Fruit fly (Drosophila melanogaster) whole organism, embryonic: ENCODE results near the gene CG4629.

Experiments
- CG10979 ChIP-seq: fragments of 200-800 bp; sonication (Bioruptor generic); optimal IDR thresholded peaks from 2 replicates; lab custom pipeline; 2018; ENCODE audit warnings: missing biosample characterization, mild to moderate bottlenecking, missing genetic modification characterization, moderate library complexity
- CG18262 ChIP-seq: fragments of 200-800 bp; optimal IDR thresholded peaks from 3 replicates; lab custom pipeline; 2019; ENCODE audit warnings: missing biosample characterization, mild to moderate bottlenecking, missing genetic modification characterization, moderate library complexity
- CG18476 ChIP-seq: fragments of 200-800 bp; sonication (Bioruptor generic); optimal IDR thresholded peaks from 2 replicates; lab custom pipeline; 2016; ENCODE audit warnings: missing biosample characterization, mild to moderate bottlenecking, missing genetic modification characterization
- CG2116 ChIP-seq: fragments of 200-800 bp; sonication (Bioruptor generic); optimal IDR thresholded peaks from 3 replicates; lab custom pipeline; 2018; ENCODE audit warnings: missing biosample characterization, mild to moderate bottlenecking, missing genetic modification characterization
- CG2712 ChIP-seq: fragments of 200-800 bp; optimal IDR thresholded peaks from 3 replicates; lab custom pipeline; 2019; ENCODE audit warnings: missing biosample characterization, mild to moderate bottlenecking, missing genetic modification characterization, moderate library complexity
- CG2875 ChIP-seq: fragments of 200-800 bp; sonication (Bioruptor generic); optimal IDR thresholded peaks from 2 replicates; lab custom pipeline; 2017; ENCODE audit warnings: missing biosample characterization, mild to moderate bottlenecking, missing genetic modification characterization, missing genetic modification reagents
- CG30403 ChIP-seq: fragments of 200-800 bp; sonication (Bioruptor generic); optimal IDR thresholded peaks from 3 replicates; lab custom pipeline; 2016; ENCODE audit warnings: missing biosample characterization, missing genetic modification characterization
- CG3407 ChIP-seq: fragments of 200-800 bp; sonication (Bioruptor generic); optimal IDR thresholded peaks from 2 replicates; lab custom pipeline; 2018; ENCODE audit warnings: missing biosample characterization, mild to moderate bottlenecking, missing genetic modification characterization
- CG34224 ChIP-seq: fragments of 200-800 bp; sonication (Bioruptor generic); IDR thresholded peaks from 3 replicates; pipeline ENCODE4 v1.3.6; 2022; ENCODE audit warnings: missing biosample characterization, missing genetic modification characterization; ENCODE audit not compliant: partially characterized antibody
- CG4328 ChIP-seq: fragments of 200-800 bp; sonication (Bioruptor generic); optimal IDR thresholded peaks from 3 replicates; lab custom pipeline; 2017; ENCODE audit warnings: missing biosample characterization, missing genetic modification reagents, missing genetic modification characterization
- CG4424 ChIP-seq: fragments of 200-800 bp; sonication (Bioruptor generic); optimal IDR thresholded peaks from 3 replicates; lab custom pipeline; 2016; ENCODE audit warnings: missing biosample characterization, missing genetic modification characterization
- CG4820 ChIP-seq: fragments of 200-800 bp; sonication (Bioruptor generic); optimal IDR thresholded peaks from 3 replicates; lab custom pipeline; 2016; ENCODE audit warnings: missing biosample characterization, missing genetic modification characterization
- CG6689 ChIP-seq: fragments of 200-800 bp; sonication (Bioruptor generic); IDR thresholded peaks from 2 replicates; pipeline ENCODE4 v1.3.6; 2022; ENCODE audit warnings: missing biosample characterization, missing genetic modification characterization
- CG7372 ChIP-seq: fragments of 200-800 bp; sonication (Bioruptor generic); IDR thresholded peaks from 2 replicates; pipeline ENCODE4 v1.3.6; 2022; ENCODE audit warnings: missing biosample characterization, missing genetic modification characterization
- CG9817 ChIP-seq: fragments of 200-800 bp; sonication (Bioruptor generic); optimal IDR thresholded peaks from 2 replicates; lab custom pipeline; 2018; ENCODE audit warnings: missing biosample characterization, mild to moderate bottlenecking, missing genetic modification characterization, moderate library complexity
- D ChIP-seq, 2 experiments: fragments of 200-800 bp in 1 of 2; fragments of >200 bp in 1 of 2; sonication (Bioruptor generic) in 1 of 2; optimal IDR thresholded peaks; 2 replicates in 1 of 2; 3 replicates in 1 of 2; lab custom pipeline; 2017; ENCODE audit warnings: mild to moderate bottlenecking in 1 of 2, missing biosample characterization in 1 of 2, missing genetic modification characterization in 1 of 2, missing genetic modification reagents in 1 of 2
- Doc2 ChIP-seq: fragments of 200-800 bp; sonication (Bioruptor generic); IDR thresholded peaks from 2 replicates; pipeline ENCODE4 v1.3.6; 2022; ENCODE audit warnings: missing biosample characterization, missing genetic modification characterization
- E2f1 ChIP-seq: fragments of 200-800 bp; sonication (Bioruptor generic); IDR thresholded peaks from 2 replicates; pipeline ENCODE4 v1.3.6; 2022; ENCODE audit warnings: missing biosample characterization, missing genetic modification characterization
- HLH3B ChIP-seq: fragments of 200-800 bp; sonication (Bioruptor generic); IDR thresholded peaks from 2 replicates; pipeline ENCODE4 v1.3.6; 2022; ENCODE audit warnings: missing biosample characterization, missing genetic modification characterization
- Hr3 ChIP-seq: fragments of 200-800 bp; sonication (Bioruptor generic); optimal IDR thresholded peaks from 3 replicates; lab custom pipeline; 2016; ENCODE audit warnings: missing biosample characterization, missing genetic modification characterization
- NfI ChIP-seq: fragments of 200-800 bp; sonication (Bioruptor generic); optimal IDR thresholded peaks from 3 replicates; lab custom pipeline; 2018; ENCODE audit warnings: missing biosample characterization, mild to moderate bottlenecking, missing genetic modification characterization, moderate library complexity
- Oli ChIP-seq: fragments of 200-800 bp; sonication (Bioruptor generic); optimal IDR thresholded peaks from 2 replicates; lab custom pipeline; 2018; ENCODE audit warnings: missing biosample characterization, mild to moderate bottlenecking, missing genetic modification characterization, moderate library complexity
- Ptx1 ChIP-seq: fragments of 200-800 bp; sonication (Bioruptor generic); IDR thresholded peaks from 2 replicates; pipeline ENCODE4 v1.3.6; 2022; ENCODE audit warnings: missing biosample characterization, missing genetic modification characterization
- Sox102F ChIP-seq: fragments of 200-800 bp; sonication (Bioruptor generic); optimal IDR thresholded peaks from 2 replicates; lab custom pipeline; 2018; ENCODE audit warnings: missing biosample characterization, mild to moderate bottlenecking, missing genetic modification characterization, moderate library complexity
- Xbp1 ChIP-seq: fragments of 200-800 bp; sonication (Bioruptor generic); optimal IDR thresholded peaks from 3 replicates; lab custom pipeline; 2016; ENCODE audit warnings: missing biosample characterization, mild to moderate bottlenecking, missing genetic modification characterization
- abd-A ChIP-seq: fragments of 200-800 bp; sonication (Bioruptor generic); optimal IDR thresholded peaks from 3 replicates; lab custom pipeline; 2019; ENCODE audit warnings: missing biosample characterization, mild to moderate bottlenecking, missing genetic modification characterization, moderate library complexity
- chn ChIP-seq: fragments of 200-800 bp; sonication (Bioruptor generic); optimal IDR thresholded peaks from 2 replicates; lab custom pipeline; 2016; ENCODE audit warnings: missing biosample characterization, missing genetic modification characterization
- ci ChIP-seq: fragments of 200-800 bp; sonication (Bioruptor generic); IDR thresholded peaks from 3 replicates; pipeline ENCODE4 v1.3.6; 2022; ENCODE audit warnings: missing biosample characterization, missing genetic modification characterization
- croc ChIP-seq: fragments of 200-800 bp; sonication (Bioruptor generic); conservative IDR thresholded peaks from 3 replicates; pipeline ENCODE4 v1.3.6; 2022; ENCODE audit warnings: missing biosample characterization, missing genetic modification characterization
- crol ChIP-seq: fragments of 200-800 bp; sonication (Bioruptor generic); IDR thresholded peaks from 2 replicates; pipeline ENCODE4 v1.3.6; 2022; ENCODE audit warnings: missing biosample characterization, missing genetic modification characterization
- dan ChIP-seq: fragments of 200-800 bp; sonication (Bioruptor generic); IDR thresholded peaks from 2 replicates; pipeline ENCODE4 v1.3.6; 2022; ENCODE audit warnings: missing biosample characterization, missing genetic modification characterization
- danr ChIP-seq: fragments of 200-800 bp; sonication (Bioruptor generic); IDR thresholded peaks from 2 replicates; pipeline ENCODE4 v1.3.6; 2022; ENCODE audit warnings: missing biosample characterization, missing genetic modification characterization
- dpn ChIP-seq, 2 experiments: fragments of 200-800 bp; sonication (Bioruptor generic); optimal IDR thresholded peaks; 3 replicates each; lab custom pipeline; 2016; ENCODE audit warnings: missing biosample characterization in 2 of 2, missing genetic modification characterization in 2 of 2
- fd96Cb ChIP-seq: fragments of 200-800 bp; sonication (Bioruptor generic); optimal IDR thresholded peaks from 2 replicates; lab custom pipeline; 2018; ENCODE audit warnings: missing biosample characterization, mild to moderate bottlenecking, missing genetic modification characterization, moderate library complexity
- grau ChIP-seq: fragments of 200-800 bp; optimal IDR thresholded peaks from 3 replicates; lab custom pipeline; 2019; ENCODE audit warnings: missing biosample characterization, mild to moderate bottlenecking, missing genetic modification characterization, moderate library complexity
- ind ChIP-seq: fragments of 200-800 bp; sonication (Bioruptor generic); optimal IDR thresholded peaks from 3 replicates; lab custom pipeline; 2016; ENCODE audit warnings: missing biosample characterization, missing genetic modification characterization
- lmd ChIP-seq: fragments of 200-800 bp; sonication (Bioruptor generic); IDR thresholded peaks from 2 replicates; pipeline ENCODE4 v1.3.6; 2022; ENCODE audit warnings: missing biosample characterization, missing genetic modification characterization
- nmo ChIP-seq: fragments of 200-800 bp; sonication (Bioruptor generic); optimal IDR thresholded peaks from 2 replicates; lab custom pipeline; 2018; ENCODE audit warnings: missing biosample characterization, mild to moderate bottlenecking, missing genetic modification characterization, moderate library complexity
- peb ChIP-seq: fragments of 200-800 bp; sonication (Bioruptor generic); IDR thresholded peaks from 2 replicates; pipeline ENCODE4 v1.3.6; 2022; ENCODE audit warnings: missing biosample characterization, missing genetic modification characterization
- salm ChIP-seq: fragments of 200-800 bp; sonication (Bioruptor generic); optimal IDR thresholded peaks from 2 replicates; lab custom pipeline; 2018; ENCODE audit warnings: missing biosample characterization, mild to moderate bottlenecking, missing genetic modification characterization
- sens-2 ChIP-seq: fragments of 200-800 bp; sonication (Bioruptor generic); IDR thresholded peaks from 2 replicates; pipeline ENCODE4 v1.3.6; 2022; ENCODE audit warnings: missing biosample characterization, missing genetic modification characterization
- sisA ChIP-seq: fragments of 200-800 bp; sonication (Bioruptor generic); IDR thresholded peaks from 2 replicates; pipeline ENCODE4 v1.3.6; 2022; ENCODE audit warnings: missing biosample characterization, missing genetic modification characterization
- tin ChIP-seq: fragments of 200-800 bp; sonication (Bioruptor generic); optimal IDR thresholded peaks from 3 replicates; lab custom pipeline; 2016; ENCODE audit warnings: missing biosample characterization, missing genetic modification characterization
- tio ChIP-seq: fragments of 200-800 bp; sonication (Bioruptor generic); optimal IDR thresholded peaks from 2 replicates; lab custom pipeline; 2017; ENCODE audit warnings: missing biosample characterization, missing genetic modification characterization, inconsistent platforms
- trem ChIP-seq: fragments of 200-800 bp; optimal IDR thresholded peaks from 3 replicates; lab custom pipeline; 2019; ENCODE audit warnings: missing biosample characterization, mild to moderate bottlenecking, missing genetic modification characterization, moderate library complexity
- ttk ChIP-seq: fragments of 200-800 bp; sonication (Bioruptor generic); IDR thresholded peaks from 2 replicates; pipeline ENCODE4 v2.1.2; 2022; ENCODE audit warnings: missing biosample characterization, missing genetic modification characterization
- tup ChIP-seq: fragments of 200-800 bp; sonication (Bioruptor generic); optimal IDR thresholded peaks from 2 replicates; lab custom pipeline; 2016; ENCODE audit warnings: missing biosample characterization, mild to moderate bottlenecking, missing genetic modification characterization, moderate library complexity
- unpg ChIP-seq: fragments of 200-800 bp; sonication (Bioruptor generic); optimal IDR thresholded peaks from 3 replicates; lab custom pipeline; 2018; ENCODE audit warnings: missing biosample characterization, mild to moderate bottlenecking, missing genetic modification characterization, moderate library complexity
- wor ChIP-seq: fragments of 200-800 bp; sonication (Bioruptor generic); IDR thresholded peaks from 2 replicates; pipeline ENCODE4 v1.3.6; 2022; ENCODE audit warnings: missing biosample characterization, missing genetic modification characterization
- zen ChIP-seq: fragments of 200-800 bp; sonication (Bioruptor generic); optimal IDR thresholded peaks from 3 replicates; lab custom pipeline; 2018; ENCODE audit warnings: missing biosample characterization, mild to moderate bottlenecking, missing genetic modification characterization, moderate library complexity

Gene CG4629

dm6 chr2L:1070332-1070731 lies 32.0 kb downstream of the CG4629 start (continued):
- no peak for TF ChIP-seq D (optimal IDR thresholded peaks at IDR 0.05; lab: Kevin White, UChicago)
- peak; percentile 4 for TF ChIP-seq D (GFP tag; optimal IDR thresholded peaks at IDR 0.05; lab: Kevin White, UChicago)
- peak; percentile 26; the same call in 1 of the 2 replicates for TF ChIP-seq Ptx1 (GFP tag; lab: Robert Waterston, UW)
- peak; percentile 9 for TF ChIP-seq trem
- no peak for TF ChIP-seq ttk (GFP tag; lab: Robert Waterston, UW)
- TF ChIP-seq Xbp1 (GFP tag; lab: Kevin White, UChicago) = peak; percentile 28
- TF ChIP-seq dpn (GFP tag; optimal IDR thresholded peaks at IDR 0.05; lab: Kevin White, UChicago) = no peak
- TF ChIP-seq ind (GFP tag; lab: Kevin White, UChicago) = peak; percentile 10
- no peak for TF ChIP-seq CG7372
- no peak for TF ChIP-seq CG4328 (GFP tag; lab: Kevin White, UChicago)
- TF ChIP-seq CG18476 (GFP tag; lab: Kevin White, UChicago) = peak; percentile 13
- no peak for TF ChIP-seq Doc2
- peak; percentile 16 for TF ChIP-seq Oli (tag; lab: Kevin White, UChicago)
- TF ChIP-seq peb (GFP tag; lab: Robert Waterston, UW) = no peak
- TF ChIP-seq E2f1 (GFP tag; lab: Robert Waterston, UW) = no peak
- TF ChIP-seq CG18262 (tag; lab: Kevin White, UChicago) = peak; percentile 53
- no peak for TF ChIP-seq danr (GFP tag; lab: Robert Waterston, UW)
- TF ChIP-seq unpg (GFP tag; lab: Kevin White, UChicago) = peak; percentile 57
- TF ChIP-seq fd96Cb (tag; lab: Kevin White, UChicago) = peak; percentile 22
- 0 out of 2 replicates have a peak, but pooled peaks have one; percentile 28 for TF ChIP-seq wor
- peak; percentile 35 for TF ChIP-seq nmo
- TF ChIP-seq CG4820 (GFP tag; lab: Kevin White, UChicago) = peak; percentile 35
- TF ChIP-seq CG3407 (GFP tag; lab: Kevin White, UChicago) = peak; percentile 18
- peak; percentile 2 for TF ChIP-seq tin
- peak; percentile 41 for TF ChIP-seq Sox102F
- TF ChIP-seq tio = no peak
- peak; percentile 65 for TF ChIP-seq CG10979 (tag; lab: Kevin White, UChicago)
- TF ChIP-seq ci (GFP tag; lab: Robert Waterston, UW) = peak; percentile 72; the same call in 2 of the 3 replicates
- TF ChIP-seq abd-A = no peak
- TF ChIP-seq sisA (GFP tag; lab: Robert Waterston, UW) = peak; percentile 36; the same call in 1 of the 2 replicates
- TF ChIP-seq HLH3B = peak; percentile 38; the same call in 1 of the 2 replicates
- no peak for TF ChIP-seq salm (tag; lab: Kevin White, UChicago)
- peak; percentile 12 for TF ChIP-seq CG4424 (GFP tag; lab: Kevin White, UChicago)
- peak; percentile 20 for TF ChIP-seq grau (tag; lab: Kevin White, UChicago)
- no peak; the same call in 1 of the 3 replicates for TF ChIP-seq croc (GFP tag; lab: Robert Waterston, UW)
- TF ChIP-seq CG2875 (GFP tag; lab: Kevin White, UChicago) = peak; percentile 34
- peak; percentile 12 for TF ChIP-seq chn (GFP tag; lab: Kevin White, UChicago)
- no peak for TF ChIP-seq NfI (GFP tag; lab: Kevin White, UChicago)
- no peak for TF ChIP-seq CG2116 (GFP tag; lab: Kevin White, UChicago)
- no peak for TF ChIP-seq CG34224 (GFP tag; lab: Robert Waterston, UW)
- TF ChIP-seq CG30403 (GFP tag; lab: Kevin White, UChicago) = peak; percentile 23
- peak; percentile 60 for TF ChIP-seq CG2712 (tag; lab: Kevin White, UChicago)
- 0 out of 2 replicates have a peak, but pooled peaks have one; percentile 28 for TF ChIP-seq sens-2 (GFP tag; lab: Robert Waterston, UW)
- TF ChIP-seq tup (GFP tag; lab: Kevin White, UChicago) = no peak
- TF ChIP-seq lmd = peak; percentile 30; the same call in 1 of the 2 replicates
- peak; percentile 46; the same call in 1 of the 2 replicates for TF ChIP-seq CG6689 (GFP tag; lab: Robert Waterston, UW)
- no peak for TF ChIP-seq CG9817
- no peak for TF ChIP-seq dan (GFP tag; lab: Robert Waterston, UW)
- TF ChIP-seq crol (GFP tag; lab: Robert Waterston, UW) = 0 out of 2 replicates have a peak, but pooled peaks have one; percentile 18
- peak; percentile 18 for TF ChIP-seq zen (tag; lab: Kevin White, UChicago)
- no peak for TF ChIP-seq Hr3 (GFP tag; lab: Kevin White, UChicago)
